Fruit fly (Drosophila melanogaster) whole organism, wandering third instar larva: ENCODE data around the gene GlcAT-P.

Experiments
- Abd-B ChIP-seq: fragments of >200 bp; optimal IDR thresholded peaks from 2 replicates; lab custom pipeline; 2017; ENCODE audit warnings: missing biosample characterization, missing genetic modification characterization
- CG32264 ChIP-seq: fragments of 200-800 bp; sonication (Bioruptor generic); optimal IDR thresholded peaks from 2 replicates; lab custom pipeline; 2016; ENCODE audit warnings: missing biosample characterization, missing genetic modification characterization
- CG9705 ChIP-seq: fragments of 200-800 bp; sonication (Bioruptor generic); optimal IDR thresholded peaks from 2 replicates; lab custom pipeline; 2018; ENCODE audit warnings: missing biosample characterization, mild to moderate bottlenecking, missing genetic modification characterization
- CrebA ChIP-seq: fragments of 200-800 bp; sonication (Bioruptor generic); optimal IDR thresholded peaks from 2 replicates; lab custom pipeline; 2016; ENCODE audit warnings: missing biosample characterization, mild to moderate bottlenecking, missing genetic modification characterization, borderline replicate concordance
- Dfd ChIP-seq: fragments of >200 bp; optimal IDR thresholded peaks from 2 replicates; lab custom pipeline; 2017; ENCODE audit warnings: missing biosample characterization, missing genetic modification characterization
- Hnf4 ChIP-seq: fragments of 200-800 bp; sonication (Bioruptor generic); optimal IDR thresholded peaks from 2 replicates; lab custom pipeline; 2016; ENCODE audit warnings: missing biosample characterization, mild to moderate bottlenecking, missing genetic modification characterization
- Hr83 ChIP-seq: fragments of 200-300 bp; sonication (Bioruptor generic); optimal IDR thresholded peaks from 2 replicates; lab custom pipeline; 2016; ENCODE audit warnings: missing biosample characterization, mild to moderate bottlenecking, missing genetic modification characterization, moderate library complexity; ENCODE audit not compliant: poor library complexity, severe bottlenecking
- Jra ChIP-seq: sonication (Bioruptor generic); optimal IDR thresholded peaks from 2 replicates; lab custom pipeline; 2016; ENCODE audit warnings: missing biosample characterization, missing genetic modification characterization
- Mio ChIP-seq: sonication (Bioruptor generic); optimal IDR thresholded peaks from 2 replicates; lab custom pipeline; 2016; ENCODE audit warnings: missing biosample characterization, missing genetic modification characterization
- Myc ChIP-seq: fragments of >200 bp; optimal IDR thresholded peaks from 2 replicates; lab custom pipeline; 2017
- OdsH ChIP-seq: fragments of 200-800 bp; sonication (Bioruptor generic); optimal IDR thresholded peaks from 2 replicates; lab custom pipeline; 2016; ENCODE audit warnings: missing biosample characterization, mild to moderate bottlenecking, missing genetic modification characterization
- Rel ChIP-seq, 2 experiments: fragments of 200-800 bp; sonication (Bioruptor generic) in 1 of 2; optimal IDR thresholded peaks; 2 replicates in 1 of 2; 3 replicates in 1 of 2; lab custom pipeline; 2016 to 2019; ENCODE audit warnings: mild to moderate bottlenecking in 2 of 2, missing biosample characterization in 2 of 2, missing genetic modification characterization in 2 of 2, moderate library complexity in 1 of 2
- Sp1 ChIP-seq: fragments of 200-800 bp; sonication (Bioruptor generic); optimal IDR thresholded peaks from 3 replicates; lab custom pipeline; 2019; ENCODE audit warnings: missing biosample characterization, mild to moderate bottlenecking, missing genetic modification characterization, moderate library complexity
- br ChIP-seq: fragments of 200-800 bp; sonication (Bioruptor generic); optimal IDR thresholded peaks from 2 replicates; lab custom pipeline; 2016; ENCODE audit warnings: missing biosample characterization, missing genetic modification characterization
- brk ChIP-seq: fragments of 200-800 bp; sonication (Bioruptor generic); optimal IDR thresholded peaks from 2 replicates; lab custom pipeline; 2016; ENCODE audit warnings: missing biosample characterization, mild to moderate bottlenecking, missing genetic modification characterization
- dl ChIP-seq, 2 experiments: fragments of 175-275, 200-275 bp in 1 of 2; fragments of 200-275 bp in 1 of 2; sonication (Bioruptor generic); optimal IDR thresholded peaks; lab custom pipeline; 2018; ENCODE audit warnings: mild to moderate bottlenecking in 2 of 2, missing biosample characterization in 2 of 2, missing genetic modification characterization in 2 of 2, moderate library complexity in 2 of 2; ENCODE audit not compliant: partially characterized antibody in 2 of 2, insufficient read depth in 1 of 2
- dmrt93B ChIP-seq: fragments of 200-800 bp; sonication (Bioruptor generic); optimal IDR thresholded peaks from 2 replicates; lab custom pipeline; 2018; ENCODE audit warnings: missing biosample characterization, mild to moderate bottlenecking, missing genetic modification characterization
- ey ChIP-seq: fragments of 200-800 bp; sonication (Bioruptor generic); optimal IDR thresholded peaks from 2 replicates; lab custom pipeline; 2016; ENCODE audit warnings: missing biosample characterization, missing genetic modification characterization
- foxo ChIP-seq, 2 experiments: fragments of 200-800 bp; sonication (Bioruptor generic); optimal IDR thresholded peaks; 2 replicates in 1 of 2; 3 replicates in 1 of 2; lab custom pipeline; 2016 to 2017; ENCODE audit warnings: missing biosample characterization in 2 of 2, missing genetic modification characterization in 2 of 2
- fru ChIP-seq: fragments of 200-800 bp; sonication (Bioruptor generic); optimal IDR thresholded peaks from 3 replicates; lab custom pipeline; 2016; ENCODE audit warnings: missing biosample characterization, mild to moderate bottlenecking, missing genetic modification characterization
- h ChIP-seq: fragments of 200-800 bp; sonication (Bioruptor generic); optimal IDR thresholded peaks from 3 replicates; lab custom pipeline; 2016; ENCODE audit warnings: missing biosample characterization, mild to moderate bottlenecking, missing genetic modification characterization
- jim ChIP-seq: fragments of 175-275, 200-325 bp; sonication (Bioruptor generic); optimal IDR thresholded peaks from 2 replicates; lab custom pipeline; 2016; ENCODE audit warnings: missing biosample characterization, mild to moderate bottlenecking, missing genetic modification characterization
- lola ChIP-seq: fragments of >200 bp; optimal IDR thresholded peaks from 2 replicates; lab custom pipeline; 2017; ENCODE audit warnings: missing biosample characterization, missing genetic modification characterization
- pan ChIP-seq: fragments of >200 bp; optimal IDR thresholded peaks from 2 replicates; lab custom pipeline; 2017
- psq ChIP-seq: fragments of 200-800 bp; sonication (Bioruptor generic); optimal IDR thresholded peaks from 3 replicates; lab custom pipeline; 2017; ENCODE audit warnings: missing biosample characterization, mild to moderate bottlenecking, missing genetic modification characterization, moderate library complexity
- rgr ChIP-seq: fragments of 200-800 bp; sonication (Bioruptor generic); optimal IDR thresholded peaks from 3 replicates; lab custom pipeline; 2016; ENCODE audit warnings: missing biosample characterization, mild to moderate bottlenecking, missing genetic modification characterization
- sage ChIP-seq: fragments of 200-800 bp; sonication (Bioruptor generic); optimal IDR thresholded peaks from 2 replicates; lab custom pipeline; 2016; ENCODE audit warnings: missing biosample characterization, mild to moderate bottlenecking, missing genetic modification characterization
- sv ChIP-seq: fragments of 200-800 bp; sonication (Bioruptor generic); optimal IDR thresholded peaks from 3 replicates; lab custom pipeline; 2016; ENCODE audit warnings: missing biosample characterization, missing genetic modification characterization
- tai ChIP-seq: sonication (Bioruptor generic); optimal IDR thresholded peaks from 2 replicates; lab custom pipeline; 2016; ENCODE audit warnings: missing biosample characterization, missing genetic modification characterization
- woc ChIP-seq: sonication (Bioruptor generic); optimal IDR thresholded peaks from 2 replicates; lab custom pipeline; 2016; ENCODE audit warnings: missing biosample characterization, mild to moderate bottlenecking, missing genetic modification characterization

Gene GlcAT-P

DNA sequence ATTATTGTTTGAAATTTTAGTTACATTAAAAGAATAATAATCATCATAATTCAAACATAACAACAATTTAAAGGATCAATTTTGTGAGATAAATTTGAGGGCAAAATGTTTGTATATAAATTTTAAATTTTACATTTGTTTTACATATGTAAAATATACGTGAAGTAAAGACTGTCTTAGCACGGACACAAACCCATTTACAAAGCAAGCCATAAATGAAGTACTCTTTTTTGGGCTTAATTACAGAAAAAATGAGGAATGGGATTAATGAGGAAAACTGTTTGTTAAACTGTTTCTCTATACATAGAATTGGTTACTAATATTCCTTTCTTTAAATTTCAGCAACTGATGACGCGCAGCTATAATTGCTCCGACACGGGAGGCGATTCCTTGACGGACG, 27.3 kb upstream of the GlcAT-P start:
- no peak for TF ChIP-seq sage (GFP tag; lab: Kevin White, UChicago)
- TF ChIP-seq jim = no peak
- TF ChIP-seq Myc (lab: Kevin White, UChicago) = no peak
- TF ChIP-seq h (GFP tag; lab: Kevin White, UChicago) = no peak
- TF ChIP-seq pan (lab: Kevin White, UChicago) = no peak
- no peak for TF ChIP-seq Hr83
- no peak for TF ChIP-seq lola (GFP tag; lab: Kevin White, UChicago)
- TF ChIP-seq OdsH (GFP tag; lab: Kevin White, UChicago) = no peak
- TF ChIP-seq CG32264 (GFP tag; lab: Kevin White, UChicago) = no peak
- no peak for TF ChIP-seq Abd-B
- no peak for TF ChIP-seq brk (GFP tag; lab: Kevin White, UChicago)
- TF ChIP-seq rgr (GFP tag; lab: Kevin White, UChicago) = no peak
- TF ChIP-seq sv = no peak
- no peak for TF ChIP-seq dl (GFP tag; optimal IDR thresholded peaks at IDR 0.05; lab: Kevin White, UChicago; ENCODE audit: insufficient read depth in 1 of 2, partially characterized antibody in 2 of 2)
- TF ChIP-seq Dfd (GFP tag; lab: Kevin White, UChicago) = no peak
- no peak for TF ChIP-seq Jra (GFP tag; lab: Kevin White, UChicago)
- TF ChIP-seq, all 38 proteins: peak for 0

DNA sequence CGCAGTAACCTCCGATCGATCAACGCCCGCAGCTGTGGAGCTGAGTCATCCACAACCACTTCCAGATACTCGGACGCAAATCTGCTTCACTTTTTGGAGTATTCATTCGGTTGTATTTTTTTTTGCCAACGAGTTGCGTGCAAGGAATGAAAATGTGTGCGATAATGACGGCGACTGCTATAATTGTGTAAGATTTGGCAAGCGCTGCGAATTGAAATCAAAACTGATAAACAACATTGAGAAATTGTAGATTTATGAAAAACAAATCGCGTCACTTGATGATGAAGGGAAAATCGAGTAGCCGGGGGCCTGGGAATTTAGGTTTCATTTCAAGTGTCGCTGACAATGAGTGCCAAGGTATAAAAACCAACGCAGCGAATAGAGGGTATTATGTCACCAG, 21.6 kb upstream of the GlcAT-P start:
- TF ChIP-seq Hnf4 (GFP tag; lab: Kevin White, UChicago) (no peak), Rel (GFP tag; optimal IDR thresholded peaks at IDR 0.05; lab: Kevin White, UChicago) (no peak), Rel (tag; optimal IDR thresholded peaks at IDR 0.05; lab: Kevin White, UChicago) (peak; percentile 18), Jra (GFP tag; lab: Kevin White, UChicago) (peak; percentile 33), rgr (GFP tag; lab: Kevin White, UChicago) (peak; percentile 62), woc (GFP tag; lab: Kevin White, UChicago) (no peak), CrebA (GFP tag; lab: Kevin White, UChicago) (no peak), br (peak; percentile 15)
- TF ChIP-seq, all 38 proteins: peak for 4

DNA sequence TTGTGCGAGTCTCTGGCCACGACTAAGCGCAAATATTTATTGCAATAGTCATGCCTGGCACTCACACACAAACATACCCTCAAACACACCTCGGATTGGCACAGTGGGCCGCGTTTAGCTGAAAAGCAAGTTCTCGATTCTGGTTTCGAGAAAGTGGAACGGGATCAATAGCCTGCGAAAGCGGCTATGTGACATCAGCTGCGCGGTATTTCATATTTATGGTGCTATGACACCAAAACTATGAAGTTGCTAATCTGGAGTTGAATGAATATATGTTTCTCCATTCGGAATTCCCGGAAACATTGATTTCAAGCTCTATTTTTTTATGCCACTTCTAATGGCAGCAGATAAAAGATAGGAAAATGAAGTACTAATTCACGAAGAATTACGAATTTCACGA, 20.6 kb upstream of the GlcAT-P start:
- TF ChIP-seq fru (GFP tag; lab: Kevin White, UChicago) = no peak
- peak in 1 of 2 experiments; percentile 27 for TF ChIP-seq foxo (GFP tag; optimal IDR thresholded peaks at IDR 0.05; lab: Kevin White, UChicago)
- TF ChIP-seq Mio (GFP tag; lab: Kevin White, UChicago) = no peak
- TF ChIP-seq tai (GFP tag; lab: Kevin White, UChicago) = no peak
- no peak for TF ChIP-seq dmrt93B (GFP tag; lab: Kevin White, UChicago)
- TF ChIP-seq Rel (GFP tag; optimal IDR thresholded peaks at IDR 0.05; lab: Kevin White, UChicago) = no peak
- TF ChIP-seq Rel (tag; optimal IDR thresholded peaks at IDR 0.05; lab: Kevin White, UChicago) = no peak
- no peak for TF ChIP-seq sage (GFP tag; lab: Kevin White, UChicago)
- no peak for TF ChIP-seq brk (GFP tag; lab: Kevin White, UChicago)
- no peak for TF ChIP-seq woc (GFP tag; lab: Kevin White, UChicago)
- TF ChIP-seq Sp1 (GFP tag; lab: Kevin White, UChicago) = no peak
- TF ChIP-seq ey (GFP tag; lab: Kevin White, UChicago) = no peak
- TF ChIP-seq rgr (GFP tag; lab: Kevin White, UChicago) = peak; percentile 4
- TF ChIP-seq OdsH (GFP tag; lab: Kevin White, UChicago) = no peak
- no peak for TF ChIP-seq CG9705 (GFP tag; lab: Kevin White, UChicago)
- no peak for TF ChIP-seq Dfd (GFP tag; lab: Kevin White, UChicago)
- TF ChIP-seq lola (GFP tag; lab: Kevin White, UChicago) = no peak
- no peak for TF ChIP-seq Abd-B
- TF ChIP-seq pan (lab: Kevin White, UChicago) = no peak
- TF ChIP-seq h (GFP tag; lab: Kevin White, UChicago) = peak; percentile 36
- TF ChIP-seq, all 38 proteins: peak for 3

DNA sequence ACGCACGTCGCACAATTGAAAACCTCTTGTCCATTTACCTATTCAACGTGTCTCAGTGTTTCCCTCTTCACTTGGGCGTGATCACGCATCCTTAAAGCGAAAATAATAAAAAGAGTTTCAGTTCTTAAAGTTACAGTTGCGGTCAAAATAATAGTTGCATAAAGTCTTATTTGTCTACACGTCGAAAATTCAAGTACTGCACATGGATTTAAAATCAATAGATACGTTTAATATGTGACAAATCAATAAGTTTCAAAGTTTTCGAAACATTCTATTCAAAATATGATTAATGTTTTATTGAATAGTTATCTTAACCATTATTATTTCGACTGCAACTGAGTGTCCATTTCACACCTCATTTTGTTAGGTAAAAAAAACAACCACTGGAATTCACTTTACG, 18.9 kb upstream of the GlcAT-P start:
- TF ChIP-seq fru (GFP tag; lab: Kevin White, UChicago) (no peak), Hnf4 (GFP tag; lab: Kevin White, UChicago) (no peak), psq (GFP tag; lab: Kevin White, UChicago) (no peak), lola (GFP tag; lab: Kevin White, UChicago) (no peak)
